Worm (Caenorhabditis elegans) whole organism, L3 larva: Measurements from ENCODE around the gene srj-21.

Source experiments
- R02D3.7 ChIP-seq: fragments of 150-350 bp; optimal IDR thresholded peaks from 2 replicates; lab custom pipeline; 2014; ENCODE audit warnings: missing biosample characterization, missing genetic modification characterization
- ZK546.5 ChIP-seq: sonication (generic microtip); optimal IDR thresholded peaks from 2 replicates; lab custom pipeline; 2017; ENCODE audit warnings: missing biosample characterization, missing genetic modification characterization
- aly-2 ChIP-seq: fragments of 150-350 bp; optimal IDR thresholded peaks from 2 replicates; lab custom pipeline; 2014; ENCODE audit warnings: missing biosample characterization, missing genetic modification characterization
- ama-1 ChIP-seq: fragments of 150-350 bp; optimal IDR thresholded peaks from 2 replicates; lab custom pipeline; 2018
- ceh-16 ChIP-seq: sonication (generic microtip); optimal IDR thresholded peaks from 2 replicates; lab custom pipeline; 2017; ENCODE audit warnings: missing biosample characterization, missing genetic modification characterization
- ceh-28 ChIP-seq: fragments of 150-350 bp; optimal IDR thresholded peaks from 2 replicates; lab custom pipeline; 2014; ENCODE audit warnings: missing biosample characterization, missing genetic modification reagents, missing genetic modification characterization
- ceh-82 ChIP-seq: fragments of 150-350 bp; optimal IDR thresholded peaks from 2 replicates; lab custom pipeline; 2014; ENCODE audit warnings: missing biosample characterization, missing genetic modification characterization
- ceh-9 ChIP-seq: sonication (generic microtip); optimal IDR thresholded peaks from 2 replicates; lab custom pipeline; 2018; ENCODE audit warnings: missing biosample characterization, missing genetic modification characterization
- daf-12 ChIP-seq: fragments of 150-350 bp; optimal IDR thresholded peaks from 2 replicates; lab custom pipeline; 2014; ENCODE audit warnings: missing biosample characterization, missing genetic modification reagents, missing genetic modification characterization
- egl-27 ChIP-seq: sonication (generic microtip); optimal IDR thresholded peaks from 4 replicates; lab custom pipeline; 2017; ENCODE audit warnings: missing biosample characterization, missing genetic modification reagents, missing genetic modification characterization
- egl-5 ChIP-seq: fragments of 150-350 bp; optimal IDR thresholded peaks from 2 replicates; lab custom pipeline; 2017; ENCODE audit warnings: missing biosample characterization, missing genetic modification reagents, missing genetic modification characterization, inconsistent platforms
- elt-1 ChIP-seq: fragments of 150-350 bp; optimal IDR thresholded peaks from 2 replicates; lab custom pipeline; 2014; ENCODE audit warnings: missing biosample characterization, missing genetic modification characterization
- elt-2 ChIP-seq: sonication (generic microtip); optimal IDR thresholded peaks from 2 replicates; lab custom pipeline; 2016; ENCODE audit warnings: missing genetic modification reagents, mild to moderate bottlenecking, missing genetic modification characterization, missing compliant biosample characterization
- elt-3 ChIP-seq, 3 experiments: fragments of 150-350 bp in 1 of 3; sonication (generic microtip) in 2 of 3; optimal IDR thresholded peaks; 2 replicates in 2 of 3; 4 replicates in 1 of 3; lab custom pipeline; 2014 to 2017; ENCODE audit warnings: missing biosample characterization in 3 of 3, missing genetic modification characterization in 3 of 3
- eor-1 ChIP-seq, 2 experiments: fragments of 150-350 bp; optimal IDR thresholded peaks; 2 replicates each; lab custom pipeline; 2014 to 2018; ENCODE audit warnings: missing biosample characterization in 2 of 2, missing genetic modification characterization in 2 of 2
- fkh-10 ChIP-seq: sonication (generic microtip); optimal IDR thresholded peaks from 2 replicates; lab custom pipeline; 2017; ENCODE audit warnings: missing biosample characterization, missing genetic modification reagents, missing genetic modification characterization
- fkh-2 ChIP-seq: fragments of 150-350 bp; optimal IDR thresholded peaks from 2 replicates; lab custom pipeline; 2014; ENCODE audit warnings: missing biosample characterization, missing genetic modification reagents, missing genetic modification characterization
- fos-1 ChIP-seq: fragments of 150-350 bp; optimal IDR thresholded peaks from 2 replicates; lab custom pipeline; 2014; ENCODE audit warnings: missing biosample characterization, missing genetic modification characterization
- hmg-11 ChIP-seq: sonication (generic microtip); optimal IDR thresholded peaks from 2 replicates; lab custom pipeline; 2016; ENCODE audit warnings: missing genetic modification characterization, missing compliant biosample characterization
- jun-1 ChIP-seq: fragments of 150-350 bp; optimal IDR thresholded peaks from 2 replicates; lab custom pipeline; 2014; ENCODE audit warnings: missing biosample characterization, missing genetic modification reagents, missing genetic modification characterization
- lin-15B ChIP-seq: fragments of 150-350 bp; optimal IDR thresholded peaks from 2 replicates; lab custom pipeline; 2014; ENCODE audit warnings: missing biosample characterization, missing genetic modification characterization
- lin-39 ChIP-seq: fragments of 150-350 bp; optimal IDR thresholded peaks from 2 replicates; lab custom pipeline; 2018; ENCODE audit warnings: missing biosample characterization, missing genetic modification reagents, missing genetic modification characterization
- lsy-12 ChIP-seq: sonication (generic microtip); optimal IDR thresholded peaks from 2 replicates; lab custom pipeline; 2016; ENCODE audit warnings: mild to moderate bottlenecking, missing genetic modification characterization, missing compliant biosample characterization
- mdl-1 ChIP-seq: fragments of 150-350 bp; optimal IDR thresholded peaks from 2 replicates; lab custom pipeline; 2014; ENCODE audit warnings: missing biosample characterization, missing genetic modification characterization
- mml-1 ChIP-seq: fragments of 150-350 bp; sonication (generic microtip); optimal IDR thresholded peaks from 3 replicates; lab custom pipeline; 2014; ENCODE audit warnings: missing biosample characterization, missing genetic modification characterization
- nfya-1 ChIP-seq: sonication (generic microtip); optimal IDR thresholded peaks from 2 replicates; lab custom pipeline; 2017; ENCODE audit warnings: missing genetic modification characterization, mild to moderate bottlenecking, missing compliant biosample characterization, antibody characterized with exemption, moderate library complexity; ENCODE audit not compliant: insufficient read depth
- nhr-11 ChIP-seq: fragments of 150-350 bp; optimal IDR thresholded peaks from 2 replicates; lab custom pipeline; 2014; ENCODE audit warnings: missing biosample characterization, missing genetic modification characterization
- nhr-12 ChIP-seq: fragments of 150-350 bp; optimal IDR thresholded peaks from 2 replicates; lab custom pipeline; 2014; ENCODE audit warnings: missing biosample characterization, missing genetic modification characterization
- nhr-23 ChIP-seq: fragments of 150-350 bp; optimal IDR thresholded peaks from 2 replicates; lab custom pipeline; 2014; ENCODE audit warnings: missing biosample characterization, missing genetic modification reagents, missing genetic modification characterization
- nhr-237 ChIP-seq: fragments of 150-350 bp; optimal IDR thresholded peaks from 2 replicates; lab custom pipeline; 2014; ENCODE audit warnings: missing biosample characterization, missing genetic modification characterization
- nhr-25 ChIP-seq: sonication (generic microtip); optimal IDR thresholded peaks from 2 replicates; lab custom pipeline; 2017; ENCODE audit warnings: missing biosample characterization, missing genetic modification characterization
- nhr-28 ChIP-seq: fragments of 150-350 bp; optimal IDR thresholded peaks from 2 replicates; lab custom pipeline; 2014; ENCODE audit warnings: missing biosample characterization, missing genetic modification characterization
- nhr-43 ChIP-seq: sonication (generic microtip); optimal IDR thresholded peaks from 2 replicates; lab custom pipeline; 2016; ENCODE audit warnings: mild to moderate bottlenecking, missing genetic modification characterization, missing compliant biosample characterization; ENCODE audit not compliant: poor library complexity, severe bottlenecking
- nhr-67 ChIP-seq: fragments of 150-350 bp; optimal IDR thresholded peaks from 2 replicates; lab custom pipeline; 2014; ENCODE audit warnings: missing biosample characterization, missing genetic modification characterization
- nhr-76 ChIP-seq: fragments of 150-350 bp; sonication (generic microtip); optimal IDR thresholded peaks from 5 replicates; lab custom pipeline; 2014; ENCODE audit warnings: missing biosample characterization, missing genetic modification characterization
- nhr-77 ChIP-seq: fragments of 150-350 bp; optimal IDR thresholded peaks from 2 replicates; lab custom pipeline; 2014; ENCODE audit warnings: missing biosample characterization, missing genetic modification characterization
- pha-4 ChIP-seq: fragments of 150-350 bp; optimal IDR thresholded peaks from 2 replicates; lab custom pipeline; 2014; ENCODE audit warnings: missing biosample characterization, missing genetic modification reagents, missing genetic modification characterization
- pqm-1 ChIP-seq: fragments of 150-350 bp; optimal IDR thresholded peaks from 2 replicates; lab custom pipeline; 2017; ENCODE audit warnings: missing biosample characterization, missing genetic modification characterization, inconsistent platforms
- sea-2 ChIP-seq: fragments of 150-350 bp; sonication (generic microtip); optimal IDR thresholded peaks from 4 replicates; lab custom pipeline; 2014; ENCODE audit warnings: missing biosample characterization, missing genetic modification reagents, missing genetic modification characterization
- skn-1 ChIP-seq: fragments of 150-350 bp; optimal IDR thresholded peaks from 2 replicates; lab custom pipeline; 2014; ENCODE audit warnings: missing biosample characterization, missing genetic modification characterization
- snpc-4 ChIP-seq: fragments of 150-350 bp; optimal IDR thresholded peaks from 2 replicates; lab custom pipeline; 2014; ENCODE audit warnings: missing biosample characterization, missing genetic modification characterization
- tbx-2 ChIP-seq: sonication (generic microtip); optimal IDR thresholded peaks from 2 replicates; lab custom pipeline; 2016; ENCODE audit warnings: mild to moderate bottlenecking, missing genetic modification characterization, missing compliant biosample characterization
- unc-39 ChIP-seq: sonication (generic microtip); optimal IDR thresholded peaks from 4 replicates; lab custom pipeline; 2017; ENCODE audit warnings: missing biosample characterization, missing genetic modification characterization
- unc-62 ChIP-seq: fragments of 150-350 bp; sonication (generic microtip); optimal IDR thresholded peaks from 4 replicates; lab custom pipeline; 2014; ENCODE audit warnings: missing biosample characterization, missing genetic modification reagents, missing genetic modification characterization
- zag-1 ChIP-seq: fragments of 150-350 bp; optimal IDR thresholded peaks from 2 replicates; lab custom pipeline; 2014; ENCODE audit warnings: missing biosample characterization, missing genetic modification characterization
- ztf-11 ChIP-seq: fragments of 150-350 bp; optimal IDR thresholded peaks from 2 replicates; lab custom pipeline; 2014; ENCODE audit warnings: missing biosample characterization, missing genetic modification characterization
- ztf-4 ChIP-seq: fragments of 150-350 bp; optimal IDR thresholded peaks from 2 replicates; lab custom pipeline; 2014; ENCODE audit warnings: missing biosample characterization, missing genetic modification characterization

The srj-21 gene

ce11 chrV:10726691-10727090 lies 18.4 kb upstream of the srj-21 start:
- TF ChIP-seq nhr-77 (tag; lab: Kevin White, UChicago): no peak
- no peak for TF ChIP-seq zag-1 (tag; lab: Kevin White, UChicago)
- TF ChIP-seq skn-1 (tag; lab: Kevin White, UChicago): peak; percentile 10
- TF ChIP-seq elt-1 (tag; lab: Kevin White, UChicago): no peak
- TF ChIP-seq jun-1 (tag; lab: Kevin White, UChicago): peak; percentile 41
- TF ChIP-seq unc-62 (GFP tag; lab: Kevin White, UChicago): no peak
- TF ChIP-seq pqm-1 (tag; lab: Kevin White, UChicago): peak; percentile 39
- TF ChIP-seq fkh-2: no peak
- TF ChIP-seq pha-4 (tag; lab: Kevin White, UChicago): peak; percentile 53
- TF ChIP-seq elt-2: peak; percentile 93
- no peak for TF ChIP-seq lin-39 (tag; lab: Kevin White, UChicago)
- TF ChIP-seq, all 47 proteins: peak for 5

ce11 chrV:10727651-10728050 lies 17.5 kb upstream of the srj-21 start:
- TF ChIP-seq skn-1 (tag; lab: Kevin White, UChicago) (no peak), lin-39 (tag; lab: Kevin White, UChicago) (peak; percentile 89), nhr-11 (tag; lab: Kevin White, UChicago) (peak; percentile 72), lin-15B (tag; lab: Kevin White, UChicago) (no peak), nhr-43 (peak; percentile 39), ama-1 (no peak), egl-5 (tag; lab: Kevin White, UChicago) (peak; percentile 71), nhr-23 (peak; percentile 61), ceh-28 (tag; lab: Kevin White, UChicago) (peak; percentile 25), unc-62 (GFP tag; lab: Kevin White, UChicago) (peak; percentile 92), nfya-1 (tag; lab: Kevin White, UChicago) (peak; percentile 61)

ce11 chrV:10729456-10729904 lies 15.7 kb upstream of the srj-21 start:
- TF ChIP-seq skn-1 (tag; lab: Kevin White, UChicago) (no peak), sea-2 (no peak), mdl-1 (tag; lab: Kevin White, UChicago) (peak; percentile 5), ztf-4 (tag; lab: Kevin White, UChicago) (no peak), nhr-43 (no peak), R02D3.7 (tag; lab: Kevin White, UChicago) (no peak), nhr-67 (tag; lab: Kevin White, UChicago) (no peak), lsy-12 (tag; lab: Kevin White, UChicago) (no peak), elt-3 (tag; optimal IDR thresholded peaks at IDR 0.05; lab: Kevin White, UChicago) (no peak), jun-1 (tag; lab: Kevin White, UChicago) (peak; percentile 58), lin-39 (tag; lab: Kevin White, UChicago) (no peak), eor-1 (tag; optimal IDR thresholded peaks at IDR 0.05; lab: Kevin White, UChicago) (no peak), hmg-11 (tag; lab: Kevin White, UChicago) (no peak), fkh-2 (no peak), nhr-12 (no peak), egl-27 (tag; lab: Kevin White, UChicago) (peak; percentile 90), nhr-28 (tag; lab: Kevin White, UChicago) (no peak), fos-1 (tag; lab: Kevin White, UChicago) (no peak), mml-1 (tag; lab: Kevin White, UChicago) (no peak), nhr-11 (tag; lab: Kevin White, UChicago) (no peak), ama-1 (no peak), pha-4 (tag; lab: Kevin White, UChicago) (peak; percentile 26), tbx-2 (tag; lab: Kevin White, UChicago) (no peak), aly-2 (tag; lab: Kevin White, UChicago) (no peak), elt-2 (peak; percentile 94), nhr-237 (no peak), elt-1 (tag; lab: Kevin White, UChicago) (no peak), zag-1 (tag; lab: Kevin White, UChicago) (no peak), ceh-16 (tag; lab: Kevin White, UChicago) (no peak), ceh-82 (tag; lab: Kevin White, UChicago) (no peak), nhr-76 (tag; lab: Kevin White, UChicago) (no peak), egl-5 (tag; lab: Kevin White, UChicago) (no peak), lin-15B (tag; lab: Kevin White, UChicago) (no peak), fkh-10 (GFP tag; lab: Kevin White, UChicago) (no peak), ZK546.5 (no peak), nhr-77 (tag; lab: Kevin White, UChicago) (no peak), snpc-4 (tag; lab: Kevin White, UChicago) (peak; percentile 38), pqm-1 (tag; lab: Kevin White, UChicago) (peak; percentile 87), ceh-9 (tag; lab: Kevin White, UChicago) (no peak), nfya-1 (tag; lab: Kevin White, UChicago) (peak; percentile 2), ceh-28 (tag; lab: Kevin White, UChicago) (peak; percentile 59), unc-62 (GFP tag; lab: Kevin White, UChicago) (no peak), nhr-25 (peak; percentile 17), unc-39 (no peak), nhr-23 (peak; percentile 76), ztf-11 (tag; lab: Kevin White, UChicago) (no peak), daf-12 (tag; lab: Kevin White, UChicago) (no peak)
